Fruit fly (Drosophila melanogaster): ENCODE measurements around the gene Edg78E.

DNA sequence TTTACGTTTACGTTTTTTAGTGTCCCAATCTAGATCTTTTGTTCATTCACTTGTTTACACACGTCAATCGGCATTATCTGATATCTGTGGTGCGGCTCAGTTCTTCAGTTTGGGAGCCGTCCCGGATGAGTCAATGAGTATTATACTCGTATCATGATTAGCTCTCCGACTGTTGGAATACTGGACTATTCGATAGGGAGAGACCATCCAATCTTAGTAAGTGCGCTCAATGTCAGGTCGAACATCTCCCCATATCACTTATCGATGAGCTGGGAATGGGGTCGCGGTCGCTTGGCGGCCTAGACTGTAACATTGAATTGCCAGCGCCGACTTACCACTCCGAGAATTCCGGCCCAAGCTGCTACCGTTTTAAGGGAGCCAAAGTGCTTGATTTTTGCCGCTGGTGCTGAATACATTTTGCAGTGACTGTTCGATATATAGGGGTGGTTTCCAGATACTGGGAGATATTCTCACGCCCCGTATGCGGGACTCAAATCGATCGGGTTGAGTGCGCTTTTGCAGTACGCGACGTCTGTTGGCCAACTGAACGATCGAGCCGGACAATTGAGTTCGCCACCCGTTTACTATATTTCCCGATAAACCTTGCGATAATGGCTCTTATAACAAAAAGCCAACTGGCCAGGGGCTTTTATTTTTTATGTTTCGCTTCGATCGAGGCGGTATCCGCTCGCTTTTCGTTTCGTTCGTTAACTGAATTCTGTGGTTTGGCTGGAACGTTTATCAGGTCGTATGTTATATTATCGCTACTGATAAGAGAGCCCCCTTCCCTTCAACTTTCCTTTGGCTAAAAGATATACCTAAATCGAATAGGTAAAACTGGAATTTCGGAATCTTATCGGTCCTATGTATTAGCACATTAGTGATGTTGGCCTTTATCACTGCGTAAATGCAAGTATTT, 12.6 kb downstream of the Edg78E start:
- no peak for TF ChIP-seq CG12605 (GFP tag; IDR thresholded peaks at IDR 0.05)
- TF ChIP-seq D1 (tag; optimal IDR thresholded peaks at IDR 0.05): no peak
